Worm (Caenorhabditis elegans): ENCODE data around the gene F54F7.14.

DNA sequence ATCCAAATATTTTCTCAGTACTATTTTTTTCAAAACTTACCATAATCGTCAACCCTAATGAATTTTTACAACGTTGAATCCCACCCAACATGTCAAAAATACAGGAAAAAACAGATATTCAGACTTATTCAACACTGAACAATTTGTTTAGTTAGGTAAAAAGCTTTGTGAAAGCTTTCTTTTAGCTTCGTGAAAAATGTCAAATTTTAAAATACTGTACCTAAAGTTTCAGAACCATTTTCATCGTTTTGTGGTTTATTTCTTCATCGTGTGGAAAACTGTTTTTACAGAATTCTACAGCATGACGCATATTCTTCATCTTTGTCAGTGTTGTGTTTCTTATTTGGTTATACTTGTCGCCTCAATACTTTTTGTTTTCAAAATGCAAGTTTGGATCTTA is at the start of gene F54F7.14:
- no peak for TF ChIP-seq nhr-237 (tag; optimal IDR thresholded peaks at IDR 0.05)
- no peak for TF ChIP-seq pqm-1 (tag; optimal IDR thresholded peaks at IDR 0.05)
- TF ChIP-seq unc-62 (GFP tag; optimal IDR thresholded peaks at IDR 0.05): no peak
